Worm (Caenorhabditis elegans): Measurements from ENCODE around the gene ham-2.

ham-2 gene

DNA sequence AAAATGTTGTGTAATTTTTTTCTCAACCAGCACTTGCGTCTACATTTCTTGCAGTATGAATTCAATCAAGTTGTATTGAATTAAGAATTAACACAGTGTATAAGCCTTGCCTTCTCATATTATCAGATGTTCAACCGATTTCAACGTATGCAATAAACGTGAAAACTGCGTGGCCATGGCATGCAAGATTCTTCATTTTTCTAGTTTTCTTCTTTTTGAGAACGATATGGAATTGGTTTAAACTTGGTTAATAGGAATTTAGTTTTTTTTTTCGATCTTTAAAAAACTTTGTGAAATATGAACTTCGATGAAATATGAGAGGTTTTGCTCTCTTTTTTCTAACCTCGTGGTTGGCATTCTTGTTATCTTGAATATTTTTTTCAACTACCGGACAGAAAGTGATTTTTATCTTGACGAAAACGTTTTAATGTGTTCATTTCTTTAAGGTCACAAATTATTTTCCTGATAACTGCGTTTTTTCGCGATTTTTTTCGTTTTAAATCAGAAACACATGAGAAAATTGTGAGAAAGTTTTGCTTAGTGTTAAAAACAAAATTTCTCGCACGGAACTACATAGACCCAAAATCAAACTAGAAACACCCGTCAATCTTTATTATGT lies 23.9 kb upstream of the ham-2 start (continued):
- no peak for TF ChIP-seq lin-15B (tag; optimal IDR thresholded peaks at IDR 0.05)

DNA sequence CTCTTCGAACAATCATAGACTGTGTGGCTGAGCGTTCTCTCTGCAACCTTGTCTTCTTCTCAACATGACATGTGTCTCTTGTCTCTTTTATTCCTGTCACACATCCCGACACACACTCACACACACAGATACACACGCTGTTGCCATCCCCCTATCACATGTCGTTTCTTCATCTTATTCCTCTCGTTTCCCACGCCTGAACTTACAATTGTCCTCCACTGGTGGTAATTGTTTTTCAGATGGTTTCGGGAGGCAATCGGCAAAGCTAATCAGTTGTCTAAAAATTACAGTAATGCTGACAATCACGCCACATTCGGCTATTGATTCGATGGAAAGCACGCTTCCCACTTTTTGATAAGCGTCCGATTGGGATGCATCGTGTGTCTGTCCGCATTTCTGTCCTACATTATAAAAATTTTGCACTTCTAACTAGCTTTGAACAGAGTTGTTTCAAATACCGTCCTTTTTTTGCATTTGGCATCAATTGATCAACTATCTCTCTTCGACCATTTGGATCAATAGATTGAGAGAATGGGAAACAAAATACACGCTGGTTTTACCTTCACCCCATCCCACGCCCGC lies 22.2 kb upstream of the ham-2 start, which contains the start of gene nhr-35:
Gene nhr-35 (plus strand): TSS at position 532 of the 582 bp plus-strand sequence.
- TF ChIP-seq lin-35 (GFP tag; optimal IDR thresholded peaks at IDR 0.05): peak in 1 of 2 experiments; percentile 82
- peak; percentile 95 for TF ChIP-seq lin-14 (GFP tag; optimal IDR thresholded peaks at IDR 0.05)
- peak; percentile 84 for TF ChIP-seq xbp-1 (tag; optimal IDR thresholded peaks at IDR 0.05)
- TF ChIP-seq fkh-8 (tag; optimal IDR thresholded peaks at IDR 0.05): no peak
- TF ChIP-seq nhr-71 (tag; optimal IDR thresholded peaks at IDR 0.05): peak; percentile 79
- TF ChIP-seq efl-1 (optimal IDR thresholded peaks at IDR 0.05): peak in 1 of 2 experiments; percentile 15
- TF ChIP-seq efl-1 (GFP tag; optimal IDR thresholded peaks at IDR 0.05 in 1 of 2): peak; percentile 11 to 55
- TF ChIP-seq snu-23 (GFP tag; optimal IDR thresholded peaks at IDR 0.05): peak; percentile 87
- TF ChIP-seq blmp-1 (tag; optimal IDR thresholded peaks at IDR 0.05): peak; percentile 66
- no peak for TF ChIP-seq hlh-4 (tag; optimal IDR thresholded peaks at IDR 0.05)
- TF ChIP-seq ceh-63 (GFP tag; optimal IDR thresholded peaks at IDR 0.05): no peak
- TF ChIP-seq isw-1 (GFP tag; IDR thresholded peaks at IDR 0.05): no peak
- no peak for TF ChIP-seq grh-1 (GFP tag; IDR thresholded peaks at IDR 0.05)
- TF ChIP-seq swsn-7 (tag; optimal IDR thresholded peaks at IDR 0.05): peak; percentile 26
- TF ChIP-seq ets-5 (GFP tag; IDR thresholded peaks at IDR 0.05): no peak
- no peak for TF ChIP-seq unc-62 (GFP tag; optimal IDR thresholded peaks at IDR 0.05)
- no peak for TF ChIP-seq unc-86 (tag; optimal IDR thresholded peaks at IDR 0.05)
- no peak for TF ChIP-seq egl-13 (tag; optimal IDR thresholded peaks at IDR 0.05)
- TF ChIP-seq unc-98 (GFP tag; IDR thresholded peaks at IDR 0.05): no peak
- no peak for TF ChIP-seq efl-3 (GFP tag; optimal IDR thresholded peaks at IDR 0.05)
- peak; percentile 29 for TF ChIP-seq ama-1 (optimal IDR thresholded peaks at IDR 0.05)
- no peak for TF ChIP-seq lin-13 (GFP tag; optimal IDR thresholded peaks at IDR 0.05)
- peak; percentile 59 for TF ChIP-seq C16A3.4 (tag; optimal IDR thresholded peaks at IDR 0.05)
- TF ChIP-seq dsc-1 (tag; optimal IDR thresholded peaks at IDR 0.05): no peak
- peak in 1 of 3 experiments; percentile 17 for TF ChIP-seq dpl-1 (GFP tag; optimal IDR thresholded peaks at IDR 0.05)
- no peak for TF ChIP-seq ceh-82 (tag; optimal IDR thresholded peaks at IDR 0.05)
- peak in 5 of 6 experiments; percentile 27 to 84 (median 74) for TF ChIP-seq elt-3 (tag; optimal IDR thresholded peaks at IDR 0.05)
- TF ChIP-seq sox-4 (tag; optimal IDR thresholded peaks at IDR 0.05): no peak
- peak; percentile 3 for TF ChIP-seq sup-37 (GFP tag; optimal IDR thresholded peaks at IDR 0.05)
- TF ChIP-seq nhr-20 (tag; optimal IDR thresholded peaks at IDR 0.05): peak; percentile 97
- TF ChIP-seq nhr-47 (tag; optimal IDR thresholded peaks at IDR 0.05): peak; percentile 29
- TF ChIP-seq tbx-2 (tag; optimal IDR thresholded peaks at IDR 0.05): peak; percentile 66
- no peak for TF ChIP-seq vab-15 (tag; optimal IDR thresholded peaks at IDR 0.05)
- no peak for TF ChIP-seq pqm-1 (tag; optimal IDR thresholded peaks at IDR 0.05)
- no peak for TF ChIP-seq fos-1 (tag; optimal IDR thresholded peaks at IDR 0.05)
- TF ChIP-seq aha-1 (tag; optimal IDR thresholded peaks at IDR 0.05): no peak
- TF ChIP-seq unc-30 (tag; optimal IDR thresholded peaks at IDR 0.05): no peak
- TF ChIP-seq ztf-4 (tag; optimal IDR thresholded peaks at IDR 0.05): peak; percentile 59
- no peak for TF ChIP-seq ztf-11 (tag; optimal IDR thresholded peaks at IDR 0.05)
- no peak for TF ChIP-seq lin-15B (tag; optimal IDR thresholded peaks at IDR 0.05)
- no peak for TF ChIP-seq fkh-10 (GFP tag; optimal IDR thresholded peaks at IDR 0.05)
- TF ChIP-seq ces-1 (GFP tag; optimal IDR thresholded peaks at IDR 0.05): no peak
- no peak for TF ChIP-seq mef-2 (tag; optimal IDR thresholded peaks at IDR 0.05)
- TF ChIP-seq C04F5.9 (tag; optimal IDR thresholded peaks at IDR 0.05): no peak
- peak; percentile 72 for TF ChIP-seq jun-1 (tag; optimal IDR thresholded peaks at IDR 0.05)
- TF ChIP-seq fkh-4 (tag; optimal IDR thresholded peaks at IDR 0.05; ENCODE audit: borderline replicate concordance): no peak
- no peak for TF ChIP-seq alr-1 (tag; optimal IDR thresholded peaks at IDR 0.05; ENCODE audit: borderline replicate concordance)
- TF ChIP-seq mdl-1 (tag; optimal IDR thresholded peaks at IDR 0.05): peak in 1 of 2 experiments; percentile 93
- no peak for TF ChIP-seq ceh-90 (tag; optimal IDR thresholded peaks at IDR 0.05)
- TF ChIP-seq lsy-2 (tag; optimal IDR thresholded peaks at IDR 0.05): peak; percentile 37 to 62
